Worm (Caenorhabditis elegans) whole organism, L4 larva: ENCODE results near the gene srh-200.

Source experiments
- Y48G9A.11 ChIP-seq: fragments of 200-800 bp; sonication (Bioruptor generic); IDR thresholded peaks from 2 replicates; pipeline ENCODE4 v1.3.6; 2022; ENCODE audit warnings: missing genetic modification reagents, missing genetic modification characterization, missing compliant biosample characterization
- aly-2 ChIP-seq: sonication (generic microtip); optimal IDR thresholded peaks from 2 replicates; lab custom pipeline; 2018; ENCODE audit warnings: missing biosample characterization, missing genetic modification characterization
- duxl-1 ChIP-seq: sonication (generic microtip); optimal IDR thresholded peaks from 2 replicates; lab custom pipeline; 2016; ENCODE audit warnings: mild to moderate bottlenecking, missing genetic modification characterization, moderate library complexity, missing compliant biosample characterization; ENCODE audit not compliant: poor library complexity
- lin-39 ChIP-seq: fragments of 150-350 bp; optimal IDR thresholded peaks from 2 replicates; lab custom pipeline; 2014; ENCODE audit warnings: missing biosample characterization, missing genetic modification reagents, missing genetic modification characterization
- lsy-2 ChIP-seq, 2 experiments: fragments of 150-350 bp in 1 of 2; sonication (generic microtip) in 1 of 2; optimal IDR thresholded peaks; 2 replicates each; lab custom pipeline; 2014 to 2017; ENCODE audit warnings: missing biosample characterization in 2 of 2, missing genetic modification characterization in 2 of 2
- nhr-102 ChIP-seq: sonication (generic microtip); optimal IDR thresholded peaks from 2 replicates; lab custom pipeline; 2016; ENCODE audit warnings: mild to moderate bottlenecking, missing genetic modification characterization, moderate library complexity, missing compliant biosample characterization
- nhr-237 ChIP-seq: sonication (generic microtip); optimal IDR thresholded peaks from 2 replicates; lab custom pipeline; 2017; ENCODE audit warnings: missing biosample characterization, missing genetic modification characterization
- nhr-6 ChIP-seq: fragments of 150-350 bp; optimal IDR thresholded peaks from 2 replicates; lab custom pipeline; 2014; ENCODE audit warnings: missing biosample characterization, missing genetic modification characterization
- nhr-76 ChIP-seq: fragments of 150-350 bp; optimal IDR thresholded peaks from 2 replicates; lab custom pipeline; 2014; ENCODE audit warnings: missing biosample characterization, missing genetic modification characterization

- no peak for TF ChIP-seq nhr-237 (tag; lab: Kevin White, UChicago)
- no peak for TF ChIP-seq nhr-102 (tag; lab: Kevin White, UChicago)
- no peak for TF ChIP-seq aly-2 (tag; lab: Kevin White, UChicago)
- TF ChIP-seq Y48G9A.11 (GFP tag; lab: Robert Waterston, UW) = no peak
- TF ChIP-seq nhr-76 (tag; lab: Kevin White, UChicago) = no peak
- TF ChIP-seq lin-39 (tag; lab: Kevin White, UChicago) = no peak
- no peak for TF ChIP-seq lsy-2 (tag; optimal IDR thresholded peaks at IDR 0.05; lab: Kevin White, UChicago)
- no peak for TF ChIP-seq duxl-1 (tag; lab: Kevin White, UChicago)
- no peak for TF ChIP-seq nhr-6 (tag; lab: Kevin White, UChicago)
Observed at ce11 chrV:7629504-7629903, 24.0 kb downstream of the srh-200 start, which contains the start of gene srd-30.
